Fruit fly (Drosophila melanogaster) whole organism, wandering third instar larva: ENCODE data around the gene G9a.

Source experiments
- CG9705 ChIP-seq: fragments of 200-800 bp; sonication (Bioruptor generic); optimal IDR thresholded peaks from 2 replicates; lab custom pipeline; 2018; ENCODE audit warnings: missing biosample characterization, mild to moderate bottlenecking, missing genetic modification characterization
- CrebA ChIP-seq: fragments of 200-800 bp; sonication (Bioruptor generic); optimal IDR thresholded peaks from 2 replicates; lab custom pipeline; 2016; ENCODE audit warnings: missing biosample characterization, mild to moderate bottlenecking, missing genetic modification characterization, borderline replicate concordance
- Dfd ChIP-seq: fragments of >200 bp; optimal IDR thresholded peaks from 2 replicates; lab custom pipeline; 2017; ENCODE audit warnings: missing biosample characterization, missing genetic modification characterization
- Dif ChIP-seq: fragments of 200-275, 200-300 bp; sonication (Bioruptor generic); optimal IDR thresholded peaks from 2 replicates; lab custom pipeline; 2018; ENCODE audit warnings: missing biosample characterization, missing genetic modification characterization; ENCODE audit not compliant: partially characterized antibody
- HLH106 ChIP-seq: fragments of 200-800 bp; optimal IDR thresholded peaks from 3 replicates; lab custom pipeline; 2019; ENCODE audit warnings: missing biosample characterization, mild to moderate bottlenecking, missing genetic modification characterization, moderate library complexity
- Hnf4 ChIP-seq: fragments of 200-800 bp; sonication (Bioruptor generic); optimal IDR thresholded peaks from 2 replicates; lab custom pipeline; 2016; ENCODE audit warnings: missing biosample characterization, mild to moderate bottlenecking, missing genetic modification characterization
- Hr78 ChIP-seq: fragments of >200 bp; optimal IDR thresholded peaks from 2 replicates; lab custom pipeline; 2017; ENCODE audit warnings: missing biosample characterization, missing genetic modification characterization
- Hr83 ChIP-seq: fragments of 200-300 bp; sonication (Bioruptor generic); optimal IDR thresholded peaks from 2 replicates; lab custom pipeline; 2016; ENCODE audit warnings: missing biosample characterization, mild to moderate bottlenecking, missing genetic modification characterization, moderate library complexity; ENCODE audit not compliant: poor library complexity, severe bottlenecking
- Jra ChIP-seq: sonication (Bioruptor generic); optimal IDR thresholded peaks from 2 replicates; lab custom pipeline; 2016; ENCODE audit warnings: missing biosample characterization, missing genetic modification characterization
- Mio ChIP-seq: sonication (Bioruptor generic); optimal IDR thresholded peaks from 2 replicates; lab custom pipeline; 2016; ENCODE audit warnings: missing biosample characterization, missing genetic modification characterization
- Myc ChIP-seq: fragments of >200 bp; optimal IDR thresholded peaks from 2 replicates; lab custom pipeline; 2017
- N ChIP-seq: fragments of >200 bp; optimal IDR thresholded peaks from 2 replicates; lab custom pipeline; 2018; ENCODE audit warnings: missing biosample characterization, missing external identifiers, missing genetic modification characterization
- OdsH ChIP-seq: fragments of 200-800 bp; sonication (Bioruptor generic); optimal IDR thresholded peaks from 2 replicates; lab custom pipeline; 2016; ENCODE audit warnings: missing biosample characterization, mild to moderate bottlenecking, missing genetic modification characterization
- Rel ChIP-seq, 2 experiments: fragments of 200-800 bp; sonication (Bioruptor generic) in 1 of 2; optimal IDR thresholded peaks; 2 replicates in 1 of 2; 3 replicates in 1 of 2; lab custom pipeline; 2016 to 2019; ENCODE audit warnings: mild to moderate bottlenecking in 2 of 2, missing biosample characterization in 2 of 2, missing genetic modification characterization in 2 of 2, moderate library complexity in 1 of 2
- Vsx2 ChIP-seq: fragments of 200-300, 225-300 bp; sonication (Bioruptor generic); optimal IDR thresholded peaks from 2 replicates; lab custom pipeline; 2018; ENCODE audit warnings: missing biosample characterization, missing genetic modification characterization; ENCODE audit not compliant: partially characterized antibody
- dl ChIP-seq, 2 experiments: fragments of 175-275, 200-275 bp in 1 of 2; fragments of 200-275 bp in 1 of 2; sonication (Bioruptor generic); optimal IDR thresholded peaks; lab custom pipeline; 2018; ENCODE audit warnings: mild to moderate bottlenecking in 2 of 2, missing biosample characterization in 2 of 2, missing genetic modification characterization in 2 of 2, moderate library complexity in 2 of 2; ENCODE audit not compliant: partially characterized antibody in 2 of 2, insufficient read depth in 1 of 2
- foxo ChIP-seq, 2 experiments: fragments of 200-800 bp; sonication (Bioruptor generic); optimal IDR thresholded peaks; 2 replicates in 1 of 2; 3 replicates in 1 of 2; lab custom pipeline; 2016 to 2017; ENCODE audit warnings: missing biosample characterization in 2 of 2, missing genetic modification characterization in 2 of 2
- fru ChIP-seq: fragments of 200-800 bp; sonication (Bioruptor generic); optimal IDR thresholded peaks from 3 replicates; lab custom pipeline; 2016; ENCODE audit warnings: missing biosample characterization, mild to moderate bottlenecking, missing genetic modification characterization
- h ChIP-seq: fragments of 200-800 bp; sonication (Bioruptor generic); optimal IDR thresholded peaks from 3 replicates; lab custom pipeline; 2016; ENCODE audit warnings: missing biosample characterization, mild to moderate bottlenecking, missing genetic modification characterization
- lola ChIP-seq: fragments of >200 bp; optimal IDR thresholded peaks from 2 replicates; lab custom pipeline; 2017; ENCODE audit warnings: missing biosample characterization, missing genetic modification characterization
- rgr ChIP-seq: fragments of 200-800 bp; sonication (Bioruptor generic); optimal IDR thresholded peaks from 3 replicates; lab custom pipeline; 2016; ENCODE audit warnings: missing biosample characterization, mild to moderate bottlenecking, missing genetic modification characterization
- sage ChIP-seq: fragments of 200-800 bp; sonication (Bioruptor generic); optimal IDR thresholded peaks from 2 replicates; lab custom pipeline; 2016; ENCODE audit warnings: missing biosample characterization, mild to moderate bottlenecking, missing genetic modification characterization
- sv ChIP-seq: fragments of 200-800 bp; sonication (Bioruptor generic); optimal IDR thresholded peaks from 3 replicates; lab custom pipeline; 2016; ENCODE audit warnings: missing biosample characterization, missing genetic modification characterization
- tai ChIP-seq: sonication (Bioruptor generic); optimal IDR thresholded peaks from 2 replicates; lab custom pipeline; 2016; ENCODE audit warnings: missing biosample characterization, missing genetic modification characterization
- usp ChIP-seq: fragments of >200 bp; optimal IDR thresholded peaks from 2 replicates; lab custom pipeline; 2017; ENCODE audit warnings: missing biosample characterization, missing genetic modification characterization
- woc ChIP-seq: sonication (Bioruptor generic); optimal IDR thresholded peaks from 2 replicates; lab custom pipeline; 2016; ENCODE audit warnings: missing biosample characterization, mild to moderate bottlenecking, missing genetic modification characterization

G9a gene

dm6 chrX:277885-278284, 32.1 kb downstream of the G9a start:
- TF ChIP-seq Dif (GFP tag; lab: Kevin White, UChicago) (peak; percentile 3), Vsx2 (GFP tag; lab: Kevin White, UChicago) (peak; percentile 30), tai (GFP tag; lab: Kevin White, UChicago) (no peak), HLH106 (tag; lab: Kevin White, UChicago) (no peak), Myc (lab: Kevin White, UChicago) (no peak), foxo (GFP tag; optimal IDR thresholded peaks at IDR 0.05; lab: Kevin White, UChicago) (no peak), OdsH (GFP tag; lab: Kevin White, UChicago) (no peak), sv (GFP tag; lab: Kevin White, UChicago) (no peak), lola (GFP tag; lab: Kevin White, UChicago) (no peak), Rel (GFP tag; optimal IDR thresholded peaks at IDR 0.05; lab: Kevin White, UChicago) (no peak), Rel (tag; optimal IDR thresholded peaks at IDR 0.05; lab: Kevin White, UChicago) (no peak), dl (GFP tag; optimal IDR thresholded peaks at IDR 0.05; lab: Kevin White, UChicago; ENCODE audit: insufficient read depth in 1 of 2, partially characterized antibody in 2 of 2) (no peak), usp (GFP tag; lab: Kevin White, UChicago) (no peak), h (no peak), Hnf4 (no peak), CG9705 (GFP tag; lab: Kevin White, UChicago) (no peak)

DNA sequence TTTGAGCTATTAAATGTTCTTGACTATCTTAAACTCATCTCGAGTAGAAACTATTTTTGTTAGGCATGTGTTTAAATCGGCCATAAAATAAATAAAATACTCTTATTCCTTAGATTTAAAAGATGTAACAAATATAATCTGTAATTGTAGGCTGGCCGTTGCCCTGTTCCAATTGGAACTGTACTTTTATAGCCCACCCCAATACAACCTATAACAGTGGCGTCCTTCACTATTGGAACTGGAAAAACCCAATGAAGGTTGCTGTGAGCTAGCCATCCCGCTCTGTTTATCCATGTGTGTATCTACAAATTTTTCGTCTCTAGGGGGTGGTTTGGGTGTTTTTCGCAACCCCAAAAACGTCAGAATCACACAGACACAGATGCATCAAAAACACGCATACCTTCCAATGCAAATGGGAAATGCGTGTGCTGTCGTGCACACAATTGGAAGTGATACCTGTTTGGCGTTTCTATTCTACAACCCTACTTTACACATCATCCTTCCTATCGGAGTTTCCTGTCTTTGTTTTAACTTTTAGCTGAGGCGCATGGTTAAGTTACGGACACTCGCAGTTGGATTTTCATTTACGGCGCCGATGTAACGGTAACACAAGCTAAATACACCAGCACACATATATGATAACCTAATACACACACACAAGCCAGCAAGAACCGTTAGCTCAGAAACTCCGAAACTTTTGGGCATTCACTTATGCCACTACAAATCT, 32.8 kb downstream of the G9a start:
- no peak for TF ChIP-seq Hr83
- peak; percentile 47 for TF ChIP-seq N

- TF ChIP-seq Hr83 (peak; percentile 25), h (peak; percentile 30), Rel (GFP tag; optimal IDR thresholded peaks at IDR 0.05; lab: Kevin White, UChicago) (no peak), Rel (tag; optimal IDR thresholded peaks at IDR 0.05; lab: Kevin White, UChicago) (peak; percentile 40), Hr78 (GFP tag; lab: Kevin White, UChicago) (no peak)
These were observed 33.4 kb downstream of the G9a start, which contains the start of the genes CG3777 and ewg for dm6 chrX:279097-279727. Gene CG3777 (plus strand): TSS chrX:279703. Gene ewg (minus strand): TSS chrX:279718.

dm6 chrX:293254-293653, 47.5 kb downstream of the G9a start:
- TF ChIP-seq OdsH (GFP tag; lab: Kevin White, UChicago) (peak; percentile 20), rgr (GFP tag; lab: Kevin White, UChicago) (peak; percentile 34), fru (GFP tag; lab: Kevin White, UChicago) (peak; percentile 8), Dfd (no peak), h (peak; percentile 1), woc (GFP tag; lab: Kevin White, UChicago) (no peak), Hnf4 (no peak), Mio (GFP tag; lab: Kevin White, UChicago) (no peak), lola (GFP tag; lab: Kevin White, UChicago) (no peak), sage (GFP tag; lab: Kevin White, UChicago) (no peak), foxo (GFP tag; optimal IDR thresholded peaks at IDR 0.05; lab: Kevin White, UChicago) (peak in 1 of 2 experiments; percentile 16), CrebA (GFP tag; lab: Kevin White, UChicago) (no peak)

- TF ChIP-seq Hnf4 (no peak), CrebA (GFP tag; lab: Kevin White, UChicago) (no peak), Jra (no peak)
These were observed 49.1 kb downstream of the G9a start, which contains the start of gene CG13375 for dm6 chrX:294839-295238. Gene CG13375 (minus strand): TSS chrX:294962.
